Worm (Caenorhabditis elegans): Measurements from ENCODE around the gene Y73B6BL.27.

Y73B6BL.27 gene

ce11 chrIV:6480978-6481377 lies 7.9 kb upstream of the Y73B6BL.27 start (continued):
- TF ChIP-seq unc-62 (GFP tag; optimal IDR thresholded peaks at IDR 0.05) = no peak
- TF ChIP-seq dox-1 (GFP tag; IDR thresholded peaks at IDR 0.05) = no peak; the same call in 1 of the 2 replicates
- peak; percentile 62 for TF ChIP-seq mcd-1 (GFP tag; IDR thresholded peaks at IDR 0.05)
- TF ChIP-seq ceh-58 (GFP tag; IDR thresholded peaks at IDR 0.05) = no peak
- no peak; the same call in 1 of the 2 replicates for TF ChIP-seq Y67H2A.10 (GFP tag; conservative IDR thresholded peaks at IDR 0.05)
- TF ChIP-seq ztf-3 (GFP tag; optimal IDR thresholded peaks at IDR 0.05) = no peak
- TF ChIP-seq akir-1 (GFP tag; optimal IDR thresholded peaks at IDR 0.05) = no peak
- no peak for TF ChIP-seq F52B5.7 (tag; optimal IDR thresholded peaks at IDR 0.05)
- TF ChIP-seq ztf-22 (GFP tag; optimal IDR thresholded peaks at IDR 0.05) = no peak
- TF ChIP-seq aptf-2 (GFP tag; conservative IDR thresholded peaks at IDR 0.05) = no peak
- peak; percentile 94 for TF ChIP-seq lin-26 (GFP tag; IDR thresholded peaks at IDR 0.05)
- 0 out of 2 replicates have a peak, but pooled peaks have one; percentile 45 for TF ChIP-seq hmg-20 (GFP tag; IDR thresholded peaks at IDR 0.05)
- TF ChIP-seq madf-8 (GFP tag; conservative IDR thresholded peaks at IDR 0.05) = no peak
- TF ChIP-seq ets-4 (GFP tag; optimal IDR thresholded peaks at IDR 0.05) = no peak
- no peak; the same call in 1 of the 2 replicates for TF ChIP-seq ztf-6 (GFP tag; IDR thresholded peaks at IDR 0.05)
- no peak; the same call in 1 of the 2 replicates for TF ChIP-seq ztf-28 (GFP tag; IDR thresholded peaks at IDR 0.05)
- peak; percentile 52 for TF ChIP-seq rcor-1 (GFP tag; IDR thresholded peaks at IDR 0.05)
- no peak for TF ChIP-seq ztf-25 (GFP tag; IDR thresholded peaks at IDR 0.05)
- TF ChIP-seq ama-1 (optimal IDR thresholded peaks at IDR 0.05) = no peak
- peak in 1 of 2 experiments; percentile 51 for TF ChIP-seq ama-1 (GFP tag; optimal IDR thresholded peaks at IDR 0.05)
- TF ChIP-seq T26A5.8 (tag; optimal IDR thresholded peaks at IDR 0.05) = no peak
- peak; percentile 44; the same call in 1 of the 2 replicates for TF ChIP-seq hsf-1 (GFP tag; IDR thresholded peaks at IDR 0.05)
- 0 out of 2 replicates have a peak, but pooled peaks have one; percentile 16 for TF ChIP-seq F33H1.4 (GFP tag; IDR thresholded peaks at IDR 0.05)
- peak; percentile 64 for TF ChIP-seq hmg-1.2 (GFP tag; IDR thresholded peaks at IDR 0.05)
- TF ChIP-seq F57C9.4 (tag; optimal IDR thresholded peaks at IDR 0.05) = no peak
- TF ChIP-seq chd-7 (tag; optimal IDR thresholded peaks at IDR 0.05) = no peak
- TF ChIP-seq Y95B8A.8 (GFP tag; IDR thresholded peaks at IDR 0.05) = no peak
- TF ChIP-seq lsl-1 (GFP tag; optimal IDR thresholded peaks at IDR 0.05) = peak; percentile 41
- peak; percentile 74 for TF ChIP-seq pbrm-1 (GFP tag; IDR thresholded peaks at IDR 0.05)
- TF ChIP-seq egrh-3 (GFP tag; IDR thresholded peaks at IDR 0.05) = 0 out of 2 replicates have a peak, but pooled peaks have one; percentile 5
- peak; percentile 45 to 46 for TF ChIP-seq rec-8 (tag; optimal IDR thresholded peaks at IDR 0.05)
- TF ChIP-seq lir-1 (GFP tag; conservative IDR thresholded peaks at IDR 0.05) = no peak
- TF ChIP-seq Y56A3A.18 (GFP tag; IDR thresholded peaks at IDR 0.05) = peak; percentile 63
- no peak for TF ChIP-seq pha-4 (tag; optimal IDR thresholded peaks at IDR 0.05)
- peak; percentile 50 for TF ChIP-seq athp-1 (tag; optimal IDR thresholded peaks at IDR 0.05)
- TF ChIP-seq zim-3 (tag; optimal IDR thresholded peaks at IDR 0.05) = peak; percentile 73
- TF ChIP-seq madf-10 (tag; optimal IDR thresholded peaks at IDR 0.05) = peak; percentile 66
- peak; percentile 57 for TF ChIP-seq ceh-79 (tag; optimal IDR thresholded peaks at IDR 0.05)
- TF ChIP-seq ztf-18 (tag; optimal IDR thresholded peaks at IDR 0.05) = peak; percentile 62
- 0 out of 2 replicates have a peak, but pooled peaks have one; percentile 19 for TF ChIP-seq ceh-40 (GFP tag; IDR thresholded peaks at IDR 0.05)
- peak; percentile 66 for TF ChIP-seq mxl-1 (tag; optimal IDR thresholded peaks at IDR 0.05)
- TF ChIP-seq bed-2 (GFP tag; IDR thresholded peaks at IDR 0.05) = no peak
- no peak for TF ChIP-seq tbx-9 (tag; optimal IDR thresholded peaks at IDR 0.05; ENCODE audit: borderline replicate concordance)
- no peak for TF ChIP-seq hlh-26 (GFP tag; conservative IDR thresholded peaks at IDR 0.05)
- TF ChIP-seq lag-1 (GFP tag; IDR thresholded peaks at IDR 0.05) = no peak
- 0 out of 2 replicates have a peak, but pooled peaks have one; percentile 31 for TF ChIP-seq ceh-100 (GFP tag; IDR thresholded peaks at IDR 0.05)
- TF ChIP-seq F23B12.7 (tag; optimal IDR thresholded peaks at IDR 0.05; ENCODE audit: insufficient read depth) = peak; percentile 67
- TF ChIP-seq repo-1 (tag; optimal IDR thresholded peaks at IDR 0.05) = peak; percentile 43
- TF ChIP-seq lsy-27 (tag; optimal IDR thresholded peaks at IDR 0.05; ENCODE audit: borderline replicate concordance, insufficient read depth) = peak; percentile 16

All from whole organism, young adult.